Fruit fly (Drosophila melanogaster) whole organism, embryonic: ENCODE results near the gene net.

Source experiments
- Asciz ChIP-seq: fragments of 200-800 bp; sonication (Bioruptor generic); optimal IDR thresholded peaks from 2 replicates; lab custom pipeline; 2017; ENCODE audit warnings: missing biosample characterization, mild to moderate bottlenecking, missing genetic modification characterization, missing genetic modification reagents
- CG11504 ChIP-seq: fragments of 200-800 bp; sonication (Bioruptor generic); optimal IDR thresholded peaks from 3 replicates; lab custom pipeline; 2019; ENCODE audit warnings: missing biosample characterization, mild to moderate bottlenecking, missing genetic modification characterization, moderate library complexity
- CG12659 ChIP-seq: fragments of 200-800 bp; sonication (Bioruptor generic); optimal IDR thresholded peaks from 3 replicates; lab custom pipeline; 2017; ENCODE audit warnings: mild to moderate bottlenecking, missing biosample characterization, missing genetic modification reagents, missing genetic modification characterization
- CG13894 ChIP-seq: fragments of 200-800 bp; sonication (Bioruptor generic); optimal IDR thresholded peaks from 3 replicates; lab custom pipeline; 2018; ENCODE audit warnings: missing biosample characterization, mild to moderate bottlenecking, missing genetic modification characterization, moderate library complexity
- CG14441 ChIP-seq: fragments of 200-800 bp; sonication (Bioruptor generic); IDR thresholded peaks from 2 replicates; pipeline ENCODE4 v1.3.6; 2022; ENCODE audit warnings: missing biosample characterization, missing genetic modification characterization
- CG14667 ChIP-seq: fragments of 200-800 bp; sonication (Bioruptor generic); IDR thresholded peaks from 2 replicates; pipeline ENCODE4 v1.3.6; 2022; ENCODE audit warnings: missing biosample characterization, missing genetic modification characterization
- CG17361 ChIP-seq: fragments of 200-800 bp; sonication (Bioruptor generic); IDR thresholded peaks from 3 replicates; pipeline ENCODE4 v1.3.6; 2022; ENCODE audit warnings: missing biosample characterization, missing genetic modification characterization
- CG17829 ChIP-seq: fragments of 200-800 bp; optimal IDR thresholded peaks from 2 replicates; lab custom pipeline; 2019; ENCODE audit warnings: missing biosample characterization, mild to moderate bottlenecking, missing genetic modification characterization, moderate library complexity
- CG1792 ChIP-seq: fragments of 200-800 bp; sonication (Bioruptor generic); optimal IDR thresholded peaks from 2 replicates; lab custom pipeline; 2016; ENCODE audit warnings: missing biosample characterization, missing genetic modification characterization
- CG18764 ChIP-seq: fragments of 200-800 bp; sonication (Bioruptor generic); optimal IDR thresholded peaks from 3 replicates; lab custom pipeline; 2016; ENCODE audit warnings: missing biosample characterization, missing genetic modification characterization
- CG2678 ChIP-seq: fragments of 200-800 bp; sonication (Bioruptor generic); optimal IDR thresholded peaks from 3 replicates; lab custom pipeline; 2019; ENCODE audit warnings: missing biosample characterization, mild to moderate bottlenecking, missing genetic modification characterization, moderate library complexity
- CG2712 ChIP-seq: fragments of 200-800 bp; optimal IDR thresholded peaks from 3 replicates; lab custom pipeline; 2019; ENCODE audit warnings: missing biosample characterization, mild to moderate bottlenecking, missing genetic modification characterization, moderate library complexity
- CG2875 ChIP-seq: fragments of 200-800 bp; sonication (Bioruptor generic); optimal IDR thresholded peaks from 2 replicates; lab custom pipeline; 2017; ENCODE audit warnings: missing biosample characterization, mild to moderate bottlenecking, missing genetic modification characterization, missing genetic modification reagents
- CG3065 ChIP-seq: fragments of 200-800 bp; sonication (Bioruptor generic); optimal IDR thresholded peaks from 2 replicates; lab custom pipeline; 2016; ENCODE audit warnings: missing biosample characterization, missing genetic modification characterization
- CG34376 ChIP-seq: fragments of 200-800 bp; sonication (Bioruptor generic); optimal IDR thresholded peaks from 2 replicates; lab custom pipeline; 2018; ENCODE audit warnings: missing biosample characterization, mild to moderate bottlenecking, missing genetic modification characterization
- CG4424 ChIP-seq: fragments of 200-800 bp; sonication (Bioruptor generic); optimal IDR thresholded peaks from 3 replicates; lab custom pipeline; 2016; ENCODE audit warnings: missing biosample characterization, missing genetic modification characterization
- CG4820 ChIP-seq: fragments of 200-800 bp; sonication (Bioruptor generic); optimal IDR thresholded peaks from 3 replicates; lab custom pipeline; 2016; ENCODE audit warnings: missing biosample characterization, missing genetic modification characterization
- CG6791 ChIP-seq: fragments of 200-800 bp; sonication (Bioruptor generic); IDR thresholded peaks from 3 replicates; pipeline ENCODE4 v1.3.6; 2022; ENCODE audit warnings: missing biosample characterization, missing genetic modification characterization; ENCODE audit not compliant: partially characterized antibody
- CG8281 ChIP-seq: fragments of 200-800 bp; sonication (Bioruptor generic); optimal IDR thresholded peaks from 2 replicates; lab custom pipeline; 2018; ENCODE audit warnings: missing biosample characterization, mild to moderate bottlenecking, missing genetic modification characterization, moderate library complexity
- CG9215 ChIP-seq: fragments of 200-800 bp; sonication (Bioruptor generic); IDR thresholded peaks from 2 replicates; pipeline ENCODE4 v1.3.6; 2022; ENCODE audit warnings: missing biosample characterization, missing genetic modification characterization
- CG9609 ChIP-seq: fragments of 200-800 bp; sonication (Bioruptor generic); optimal IDR thresholded peaks from 3 replicates; lab custom pipeline; 2016; ENCODE audit warnings: missing biosample characterization, missing genetic modification characterization
- D ChIP-seq, 2 experiments: fragments of 200-800 bp in 1 of 2; fragments of >200 bp in 1 of 2; sonication (Bioruptor generic) in 1 of 2; optimal IDR thresholded peaks; 2 replicates in 1 of 2; 3 replicates in 1 of 2; lab custom pipeline; 2017; ENCODE audit warnings: mild to moderate bottlenecking in 1 of 2, missing biosample characterization in 1 of 2, missing genetic modification characterization in 1 of 2, missing genetic modification reagents in 1 of 2
- Dbx ChIP-seq: fragments of 200-800 bp; sonication (Bioruptor generic); IDR thresholded peaks from 3 replicates; pipeline ENCODE4 v1.3.6; 2022; ENCODE audit warnings: missing biosample characterization, missing genetic modification characterization
- Dip2 ChIP-seq: fragments of 200-800 bp; sonication (Bioruptor generic); IDR thresholded peaks from 2 replicates; pipeline ENCODE4 v1.3.6; 2022; ENCODE audit warnings: missing biosample characterization, missing genetic modification characterization
- Doc3 ChIP-seq: fragments of 200-800 bp; sonication (Bioruptor generic); IDR thresholded peaks from 3 replicates; pipeline ENCODE4 v1.3.6; 2022; ENCODE audit warnings: missing biosample characterization, missing genetic modification characterization; ENCODE audit not compliant: partially characterized antibody
- Drgx ChIP-seq: fragments of 200-800 bp; sonication (Bioruptor generic); IDR thresholded peaks from 2 replicates; pipeline ENCODE4 v1.3.6; 2022; ENCODE audit warnings: missing biosample characterization, missing genetic modification characterization
- HmgZ ChIP-seq: fragments of 200-800 bp; sonication (Bioruptor generic); optimal IDR thresholded peaks from 2 replicates; lab custom pipeline; 2018; ENCODE audit warnings: missing biosample characterization, mild to moderate bottlenecking, missing genetic modification characterization
- Hmx ChIP-seq: fragments of 200-800 bp; sonication (Bioruptor generic); optimal IDR thresholded peaks from 2 replicates; lab custom pipeline; 2016; ENCODE audit warnings: missing biosample characterization, missing genetic modification characterization
- Med ChIP-seq: fragments of 200-800 bp; sonication (Bioruptor generic); peaks from one replicate; lab custom pipeline; 2016; ENCODE audit warnings: missing biosample characterization, missing genetic modification characterization, mild to moderate bottlenecking, inconsistent platforms, moderate library complexity
- Pdp1 ChIP-seq, 2 experiments: fragments of 200-800 bp; sonication (Bioruptor generic); optimal IDR thresholded peaks; 3 replicates each; lab custom pipeline; 2016; ENCODE audit warnings: missing biosample characterization in 2 of 2, missing genetic modification characterization in 2 of 2, mild to moderate bottlenecking in 1 of 2, moderate library complexity in 1 of 2
- Sin3A ChIP-seq: fragments of >200 bp; optimal IDR thresholded peaks from 2 replicates; lab custom pipeline; 2018
- ara ChIP-seq: fragments of 200-800 bp; sonication (Bioruptor generic); IDR thresholded peaks from 2 replicates; pipeline ENCODE4 v1.3.6; 2022; ENCODE audit warnings: missing biosample characterization, missing genetic modification characterization
- bcd ChIP-seq: fragments of 200-800 bp; sonication (Bioruptor generic); optimal IDR thresholded peaks from 2 replicates; lab custom pipeline; 2017; ENCODE audit warnings: missing biosample characterization, mild to moderate bottlenecking, missing genetic modification characterization
- bigmax ChIP-seq: fragments of 200-800 bp; sonication (Bioruptor generic); optimal IDR thresholded peaks from 2 replicates; lab custom pipeline; 2018; ENCODE audit warnings: missing biosample characterization, mild to moderate bottlenecking, missing genetic modification characterization
- bowl ChIP-seq: fragments of 200-800 bp; sonication (Bioruptor generic); IDR thresholded peaks from 2 replicates; pipeline ENCODE4 v1.3.6; 2022; ENCODE audit warnings: missing biosample characterization, missing genetic modification characterization
- gfzf ChIP-seq: fragments of 200-800 bp; sonication (Bioruptor generic); optimal IDR thresholded peaks from 2 replicates; lab custom pipeline; 2016; ENCODE audit warnings: missing biosample characterization, mild to moderate bottlenecking, missing genetic modification characterization, moderate library complexity
- inv ChIP-seq: fragments of 200-800 bp; sonication (Bioruptor generic); IDR thresholded peaks from 2 replicates; pipeline ENCODE4 v1.3.6; 2022; ENCODE audit warnings: missing biosample characterization, missing genetic modification characterization; ENCODE audit not compliant: partially characterized antibody
- lov ChIP-seq, 2 experiments: fragments of 200-800 bp in 1 of 2; fragments of >200 bp in 1 of 2; sonication (Bioruptor generic) in 1 of 2; IDR thresholded peaks in 1 of 2; optimal IDR thresholded peaks in 1 of 2; 2 replicates in 1 of 2; 3 replicates in 1 of 2; pipeline versions ENCODE4 v1.3.6 to Lab custom; 2017 to 2022; ENCODE audit warnings: missing biosample characterization in 1 of 2, missing genetic modification characterization in 1 of 2
- oc ChIP-seq: fragments of 200-800 bp; sonication (Bioruptor generic); optimal IDR thresholded peaks from 2 replicates; lab custom pipeline; 2018; ENCODE audit warnings: missing biosample characterization, mild to moderate bottlenecking, missing genetic modification characterization, moderate library complexity
- pfk ChIP-seq: fragments of 200-800 bp; sonication (Bioruptor generic); optimal IDR thresholded peaks from 2 replicates; lab custom pipeline; 2018; ENCODE audit warnings: missing biosample characterization, mild to moderate bottlenecking, missing genetic modification characterization, moderate library complexity
- seq ChIP-seq: fragments of 200-800 bp; sonication (Bioruptor generic); IDR thresholded peaks from 2 replicates; pipeline ENCODE4 v1.3.6; 2022; ENCODE audit warnings: missing biosample characterization, missing genetic modification characterization
- shn ChIP-seq: fragments of 200-800 bp; sonication (Bioruptor generic); optimal IDR thresholded peaks from 3 replicates; lab custom pipeline; 2016; ENCODE audit warnings: missing biosample characterization, missing genetic modification characterization
- sisA ChIP-seq: fragments of 200-800 bp; sonication (Bioruptor generic); IDR thresholded peaks from 2 replicates; pipeline ENCODE4 v1.3.6; 2022; ENCODE audit warnings: missing biosample characterization, missing genetic modification characterization
- sug ChIP-seq: fragments of 200-800 bp; optimal IDR thresholded peaks from 2 replicates; lab custom pipeline; 2019; ENCODE audit warnings: missing biosample characterization, mild to moderate bottlenecking, missing genetic modification characterization, moderate library complexity
- vfl ChIP-seq: fragments of 200-800 bp; sonication (Bioruptor generic); optimal IDR thresholded peaks from 2 replicates; lab custom pipeline; 2016; ENCODE audit warnings: missing biosample characterization, missing genetic modification characterization
- yki ChIP-seq: fragments of >200 bp; optimal IDR thresholded peaks from 3 replicates; lab custom pipeline; 2018
- zen2 ChIP-seq: fragments of 200-800 bp; sonication (Bioruptor generic); IDR thresholded peaks from 3 replicates; pipeline ENCODE4 v1.3.6; 2022; ENCODE audit warnings: missing biosample characterization, missing genetic modification characterization; ENCODE audit not compliant: partially characterized antibody

net gene

DNA sequence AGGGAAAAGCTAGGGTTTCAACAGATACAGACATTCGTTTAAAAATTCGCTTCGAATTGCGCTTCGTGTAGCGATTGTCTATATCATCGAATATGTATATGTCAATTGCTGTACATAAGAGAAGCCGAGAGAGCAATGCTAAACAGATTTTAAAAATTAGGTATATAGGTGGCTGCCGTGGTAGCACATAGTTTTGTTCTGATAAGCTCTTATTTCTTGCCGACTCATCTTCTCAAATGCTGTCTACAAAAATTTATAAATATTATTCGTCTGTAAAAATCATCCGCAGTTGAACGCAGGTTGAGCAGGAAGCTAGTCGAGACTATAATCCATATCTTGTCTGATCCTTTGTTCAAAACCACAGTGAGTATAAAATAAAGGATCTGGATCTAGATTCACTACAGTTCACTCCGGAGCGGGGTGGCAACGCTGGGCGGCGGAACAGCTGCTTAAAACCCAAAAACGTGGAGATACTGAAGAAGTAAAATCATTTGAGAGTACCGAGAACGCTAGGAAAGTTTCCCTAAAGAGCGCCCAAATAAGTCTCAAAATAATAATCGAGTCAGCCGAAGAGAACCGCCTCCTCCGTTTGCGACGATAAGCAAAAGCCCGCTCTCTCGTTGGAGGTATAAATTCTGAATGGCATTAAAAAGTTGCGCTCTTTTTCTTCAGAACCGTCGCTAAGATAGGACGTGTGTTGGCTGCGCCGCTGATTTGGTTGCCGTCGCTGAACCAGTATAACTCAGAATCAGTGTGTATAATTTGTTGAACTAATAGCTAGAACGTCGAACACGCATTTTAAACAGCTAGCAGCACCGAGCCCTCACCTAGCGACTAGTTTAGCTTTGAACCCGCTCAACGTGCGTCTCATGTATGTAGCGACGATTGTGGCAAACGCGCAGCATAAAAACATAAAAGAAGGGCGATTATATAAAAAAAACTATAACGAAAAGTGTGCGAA, 20.6 kb upstream of the net start (continued):
- no peak for TF ChIP-seq Doc3 (GFP tag; lab: Robert Waterston, UW)
- TF ChIP-seq CG2678 = no peak
- no peak for TF ChIP-seq CG11504 (tag; lab: Kevin White, UChicago)
- no peak for TF ChIP-seq CG9609 (GFP tag; lab: Kevin White, UChicago)
- TF ChIP-seq CG4820 (GFP tag; lab: Kevin White, UChicago) = no peak
- TF ChIP-seq yki (lab: Kevin White, UChicago) = peak; percentile 34
- TF ChIP-seq pfk (GFP tag; lab: Kevin White, UChicago) = peak; percentile 10
- TF ChIP-seq bcd (GFP tag; lab: Kevin White, UChicago) = no peak
- TF ChIP-seq CG1792 (GFP tag; lab: Kevin White, UChicago) = no peak
- no peak for TF ChIP-seq oc (tag; lab: Kevin White, UChicago)
- peak; percentile 2 for TF ChIP-seq sug (tag; lab: Kevin White, UChicago)
- TF ChIP-seq Hmx (GFP tag; lab: Kevin White, UChicago) = no peak
- TF ChIP-seq Dbx (GFP tag; lab: Robert Waterston, UW) = peak; percentile 65; the same call in 2 of the 3 replicates
- TF ChIP-seq inv (GFP tag; lab: Robert Waterston, UW) = peak; percentile 29
- TF ChIP-seq CG3065 (GFP tag; lab: Kevin White, UChicago) = no peak
- no peak for TF ChIP-seq zen2
- peak; percentile 25 for TF ChIP-seq CG2712 (tag; lab: Kevin White, UChicago)
- no peak for TF ChIP-seq ara (GFP tag; lab: Robert Waterston, UW)
- no peak for TF ChIP-seq CG8281 (tag; lab: Kevin White, UChicago)
- TF ChIP-seq shn (GFP tag; lab: Kevin White, UChicago) = no peak
- TF ChIP-seq CG14667 = no peak
- TF ChIP-seq Asciz = no peak
- no peak for TF ChIP-seq CG12659
- no peak for TF ChIP-seq CG14441

DNA sequence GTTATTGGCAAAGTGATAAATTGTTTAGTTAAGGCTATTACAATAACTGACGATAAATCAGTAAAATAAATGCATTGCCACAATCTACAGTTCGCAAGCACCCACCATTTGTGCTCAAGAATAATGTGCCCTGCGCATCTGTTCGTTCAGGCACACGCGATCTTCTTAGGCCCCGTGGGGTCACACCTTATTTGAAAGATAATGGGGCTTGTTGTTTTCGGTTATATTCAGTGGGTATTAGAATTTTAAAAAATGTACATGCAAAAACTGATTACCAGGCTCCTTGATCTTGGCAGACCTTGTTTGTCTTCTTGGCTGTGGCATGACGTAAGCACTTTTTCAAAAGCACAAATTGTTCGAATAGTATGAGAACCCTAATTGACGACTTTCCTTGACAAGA, 19.8 kb upstream of the net start:
- TF ChIP-seq CG34376 (GFP tag; lab: Kevin White, UChicago) = peak; percentile 42
- no peak for TF ChIP-seq sisA (GFP tag; lab: Robert Waterston, UW)
- TF ChIP-seq Pdp1 (GFP tag; optimal IDR thresholded peaks at IDR 0.05; lab: Kevin White, UChicago) = peak in 1 of 2 experiments; percentile 48
- TF ChIP-seq gfzf (GFP tag; lab: Kevin White, UChicago) = peak; percentile 25
- TF ChIP-seq D (optimal IDR thresholded peaks at IDR 0.05; lab: Kevin White, UChicago) = no peak
- no peak for TF ChIP-seq D (GFP tag; optimal IDR thresholded peaks at IDR 0.05; lab: Kevin White, UChicago)
- peak; percentile 81 for TF ChIP-seq sug (tag; lab: Kevin White, UChicago)
- TF ChIP-seq Med (GFP tag; lab: Kevin White, UChicago) = peak; percentile 38
- no peak for TF ChIP-seq CG9215
- 0 out of 3 replicates have a peak, but pooled peaks have one; percentile 9 for TF ChIP-seq CG6791 (GFP tag; lab: Robert Waterston, UW)

DNA sequence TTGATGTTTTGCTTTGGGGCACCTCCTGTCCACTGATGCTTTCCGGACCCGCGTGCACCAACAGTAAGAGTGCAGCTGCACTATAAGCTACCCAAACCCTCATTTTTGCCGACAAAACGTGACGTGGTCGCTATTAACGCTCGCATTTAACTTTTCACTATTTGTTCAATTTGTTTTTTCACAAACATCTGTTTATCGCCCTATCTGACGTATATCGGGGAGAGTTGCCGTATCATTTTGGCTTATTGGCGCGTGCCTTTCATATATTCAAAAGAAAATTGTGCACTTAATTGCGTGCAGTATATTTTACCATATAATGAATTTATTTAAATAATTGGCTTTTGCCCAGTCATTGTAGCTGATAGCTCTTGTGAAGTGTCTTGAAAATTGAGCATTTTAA, 19.4 kb upstream of the net start, which contains the start of the genes Nhe1 and Sam-S:
Nhe1 (minus strand) TSS at position 193 of the 400 bp plus-strand sequence.
Sam-S (plus strand) TSS at position 364 of the 400 bp plus-strand sequence.
- TF ChIP-seq CG17829 (tag; lab: Kevin White, UChicago) (no peak), CG4820 (GFP tag; lab: Kevin White, UChicago) (no peak), vfl (no peak), CG4424 (GFP tag; lab: Kevin White, UChicago) (no peak), lov (optimal IDR thresholded peaks at IDR 0.05; lab: Kevin White, UChicago) (no peak), lov (GFP tag; IDR thresholded peaks at IDR 0.05; lab: Robert Waterston, UW) (no peak), CG2875 (GFP tag; lab: Kevin White, UChicago) (no peak), Dip2 (GFP tag; lab: Robert Waterston, UW) (no peak), seq (GFP tag; lab: Robert Waterston, UW) (no peak), CG13894 (tag; lab: Kevin White, UChicago) (no peak), HmgZ (no peak), bowl (GFP tag; lab: Robert Waterston, UW) (no peak), bigmax (no peak), CG17361 (GFP tag; lab: Robert Waterston, UW) (no peak), Sin3A (lab: Kevin White, UChicago) (no peak), CG18764 (GFP tag; lab: Kevin White, UChicago) (no peak), Drgx (no peak)
